Fruit fly (Drosophila melanogaster): ENCODE results near the gene CG11498.

CG11498 gene

dm6 chr3R:30208011-30208410 is 47.7 kb upstream of the CG11498 start:
- no peak for TF ChIP-seq MTF-1 (GFP tag; optimal IDR thresholded peaks at IDR 0.05; ENCODE audit: borderline replicate concordance)
- peak; percentile 52 for TF ChIP-seq Ets65A (GFP tag)
- TF ChIP-seq ara (GFP tag; IDR thresholded peaks at IDR 0.05): peak; percentile 28; the same call in 1 of the 2 replicates
- TF ChIP-seq CG10462 (GFP tag; optimal IDR thresholded peaks at IDR 0.05): no peak
- TF ChIP-seq CG8924 (tag; optimal IDR thresholded peaks at IDR 0.05): no peak
- 0 out of 2 replicates have a peak, but pooled peaks have one; percentile 7 for TF ChIP-seq CG16779 (GFP tag; IDR thresholded peaks at IDR 0.05)
- peak; percentile 80 for TF ChIP-seq Med (GFP tag)

dm6 chr3R:30205946-30206345 is 45.7 kb upstream of the CG11498 start:
- TF ChIP-seq Hr3 (GFP tag; optimal IDR thresholded peaks at IDR 0.05): no peak
- TF ChIP-seq eve (GFP tag; optimal IDR thresholded peaks at IDR 0.05): peak in 1 of 2 experiments; percentile 61
- no peak for TF ChIP-seq CG7372 (GFP tag; IDR thresholded peaks at IDR 0.05)
- TF ChIP-seq chinmo (GFP tag; IDR thresholded peaks at IDR 0.05; ENCODE audit: partially characterized antibody): peak; percentile 29; the same call in 1 of the 4 replicates
- TF ChIP-seq CG10431 (GFP tag; optimal IDR thresholded peaks at IDR 0.05): peak; percentile 99
- peak; percentile 13 for TF ChIP-seq sug (tag; optimal IDR thresholded peaks at IDR 0.05)
- no peak for TF ChIP-seq ken (GFP tag; IDR thresholded peaks at IDR 0.05)
- TF ChIP-seq Hr51 (GFP tag; optimal IDR thresholded peaks at IDR 0.05): peak in 1 of 2 experiments; percentile 54
- TF ChIP-seq CG34422 (GFP tag; IDR thresholded peaks at IDR 0.05): no peak
- peak; percentile 69 for TF ChIP-seq CG3995 (GFP tag; optimal IDR thresholded peaks at IDR 0.05)
- no peak for TF ChIP-seq ATbp (GFP tag; optimal IDR thresholded peaks at IDR 0.05)
- TF ChIP-seq Ada2b (GFP tag; IDR thresholded peaks at IDR 0.05): no peak
- TF ChIP-seq HLH3B (GFP tag; IDR thresholded peaks at IDR 0.05): no peak; the same call in 1 of the 2 replicates
- TF ChIP-seq CG13287 (GFP tag; IDR thresholded peaks at IDR 0.05; ENCODE audit: partially characterized antibody): peak; percentile 5; the same call in 1 of the 2 replicates
- TF ChIP-seq Nf-YC (tag; optimal IDR thresholded peaks at IDR 0.05): peak; percentile 18
- TF ChIP-seq CG9932 (GFP tag; IDR thresholded peaks at IDR 0.05): no peak
- no peak for TF ChIP-seq Ets65A (GFP tag)
- TF ChIP-seq pzg (GFP tag; optimal IDR thresholded peaks at IDR 0.05): peak; percentile 19
- TF ChIP-seq CG10209 (GFP tag; optimal IDR thresholded peaks at IDR 0.05): no peak
- TF ChIP-seq Aef1 (GFP tag; IDR thresholded peaks at IDR 0.05): no peak
- TF ChIP-seq BEAF-32 (GFP tag; optimal IDR thresholded peaks at IDR 0.05): no peak
- no peak for TF ChIP-seq CG2678 (tag; optimal IDR thresholded peaks at IDR 0.05)
- peak; percentile 1 for TF ChIP-seq B-H2 (GFP tag; optimal IDR thresholded peaks at IDR 0.05)
- TF ChIP-seq nau (GFP tag; optimal IDR thresholded peaks at IDR 0.05): peak; percentile 2
- peak; percentile 98 for TF ChIP-seq CG6254 (GFP tag; optimal IDR thresholded peaks at IDR 0.05)
- TF ChIP-seq E2f2 (GFP tag; IDR thresholded peaks at IDR 0.05): peak; percentile 90
- TF ChIP-seq cwo (GFP tag; optimal IDR thresholded peaks at IDR 0.05): peak; percentile 73
- TF ChIP-seq CG17385 (GFP tag; optimal IDR thresholded peaks at IDR 0.05): no peak
- TF ChIP-seq CG8290 (GFP tag; optimal IDR thresholded peaks at IDR 0.05): no peak
- TF ChIP-seq CG8290 (tag; optimal IDR thresholded peaks at IDR 0.05): peak in 1 of 2 experiments; percentile 11
- TF ChIP-seq vvl (GFP tag; IDR thresholded peaks at IDR 0.05): peak; percentile 35; the same call in 1 of the 2 replicates
- peak; percentile 18; the same call in 1 of the 3 replicates for TF ChIP-seq ci (GFP tag; IDR thresholded peaks at IDR 0.05)
- TF ChIP-seq vfl (GFP tag; optimal IDR thresholded peaks at IDR 0.05): no peak
- peak; percentile 48 for TF ChIP-seq lbe (GFP tag; optimal IDR thresholded peaks at IDR 0.05)
- peak; percentile 75 for TF ChIP-seq Dp (GFP tag; optimal IDR thresholded peaks at IDR 0.05)
- TF ChIP-seq CG12769 (tag; optimal IDR thresholded peaks at IDR 0.05): peak; percentile 6
- peak; percentile 72 for TF ChIP-seq CG11504 (tag; optimal IDR thresholded peaks at IDR 0.05)
- peak; percentile 71 for TF ChIP-seq CG15514 (GFP tag; optimal IDR thresholded peaks at IDR 0.05)
- peak; percentile 12 for TF ChIP-seq sens (GFP tag)
- peak; percentile 44; the same call in 1 of the 3 replicates for TF ChIP-seq Dbx (GFP tag; IDR thresholded peaks at IDR 0.05)
